Worm (Caenorhabditis elegans): ENCODE results near the gene F09E5.12.

- no peak for TF ChIP-seq tbx-2 (tag; optimal IDR thresholded peaks at IDR 0.05)
- TF ChIP-seq rnt-1 (tag; optimal IDR thresholded peaks at IDR 0.05) = no peak
- no peak for TF ChIP-seq pag-3 (tag; optimal IDR thresholded peaks at IDR 0.05; ENCODE audit: borderline replicate concordance)
- TF ChIP-seq sox-4 (tag; optimal IDR thresholded peaks at IDR 0.05) = no peak
Measured at ce11 chrII:5353642-5354041, 16.9 kb downstream of the F09E5.12 start.

All from whole organism, late embryonic.